Fruit fly (Drosophila melanogaster): ENCODE measurements around the gene vilya.

The vilya gene

DNA sequence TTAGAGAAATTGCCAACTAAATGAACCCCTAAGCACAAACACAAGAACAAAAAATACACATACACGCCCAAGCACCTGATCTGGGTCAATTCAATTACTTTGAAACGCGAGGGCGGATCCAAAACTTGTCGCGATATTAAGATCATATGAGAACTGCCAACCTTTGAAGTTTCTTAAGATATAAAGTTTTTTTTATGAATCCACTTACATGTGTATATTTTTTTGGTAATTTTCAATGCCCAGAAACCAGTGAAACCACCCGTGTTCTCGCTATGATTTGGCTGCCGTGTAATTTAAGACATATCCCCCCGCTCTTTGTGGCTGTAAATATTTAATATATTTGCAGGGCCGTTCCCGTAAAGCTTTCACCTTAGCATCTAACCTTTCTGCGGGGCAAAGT lies 23.2 kb downstream of the vilya start:
- TF ChIP-seq rgr (GFP tag; optimal IDR thresholded peaks at IDR 0.05) (no peak), sv (GFP tag; optimal IDR thresholded peaks at IDR 0.05) (no peak), fru (GFP tag; optimal IDR thresholded peaks at IDR 0.05) (no peak), Hr78 (GFP tag; optimal IDR thresholded peaks at IDR 0.05) (no peak), CG32264 (GFP tag; optimal IDR thresholded peaks at IDR 0.05) (no peak), dsf (GFP tag; optimal IDR thresholded peaks at IDR 0.05; ENCODE audit: borderline replicate concordance) (no peak)

DNA sequence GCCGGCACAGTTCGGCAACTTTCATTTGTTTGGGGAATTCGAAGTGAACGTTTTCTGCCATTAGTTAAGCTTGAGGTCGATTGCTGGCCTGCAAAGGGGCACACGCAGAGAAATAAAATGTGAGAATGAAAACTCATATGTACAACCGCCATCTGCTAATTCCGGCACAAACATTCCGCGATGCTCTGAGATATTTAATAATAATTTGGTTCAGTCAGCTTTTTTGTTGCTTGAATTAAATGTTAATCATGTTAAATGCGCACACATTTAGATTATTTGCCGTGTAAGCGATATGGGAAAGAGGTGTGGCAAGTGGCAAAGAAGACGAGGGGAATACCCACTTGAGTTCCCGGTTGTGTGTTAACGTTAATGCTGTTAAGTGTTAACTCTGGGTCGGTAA lies 30.9 kb downstream of the vilya start:
- no peak for TF ChIP-seq dl (GFP tag; optimal IDR thresholded peaks at IDR 0.05; ENCODE audit: insufficient read depth in 1 of 2, partially characterized antibody in 2 of 2)
- no peak for TF ChIP-seq CG32264 (GFP tag; optimal IDR thresholded peaks at IDR 0.05)
- no peak for TF ChIP-seq woc (GFP tag; optimal IDR thresholded peaks at IDR 0.05)
- no peak for TF ChIP-seq sage (GFP tag; optimal IDR thresholded peaks at IDR 0.05)
- no peak for TF ChIP-seq Dfd (GFP tag; optimal IDR thresholded peaks at IDR 0.05)
- TF ChIP-seq jim (GFP tag; optimal IDR thresholded peaks at IDR 0.05): no peak
- TF ChIP-seq tai (GFP tag; optimal IDR thresholded peaks at IDR 0.05): no peak
- TF ChIP-seq Dif (GFP tag; optimal IDR thresholded peaks at IDR 0.05; ENCODE audit: partially characterized antibody): no peak
- TF ChIP-seq Hr78 (GFP tag; optimal IDR thresholded peaks at IDR 0.05): no peak
- TF ChIP-seq HLH106 (tag; optimal IDR thresholded peaks at IDR 0.05): no peak
- TF ChIP-seq Hr83 (GFP tag; optimal IDR thresholded peaks at IDR 0.05; ENCODE audit: poor library complexity, severe bottlenecking): no peak
- TF ChIP-seq ey (GFP tag; optimal IDR thresholded peaks at IDR 0.05): no peak
- TF ChIP-seq Abd-B (GFP tag; optimal IDR thresholded peaks at IDR 0.05): no peak
- no peak for TF ChIP-seq h (GFP tag; optimal IDR thresholded peaks at IDR 0.05)
- TF ChIP-seq Vsx2 (GFP tag; optimal IDR thresholded peaks at IDR 0.05; ENCODE audit: partially characterized antibody): no peak
- no peak for TF ChIP-seq Hnf4 (GFP tag; optimal IDR thresholded peaks at IDR 0.05)
- TF ChIP-seq Jra (GFP tag; optimal IDR thresholded peaks at IDR 0.05): no peak

DNA sequence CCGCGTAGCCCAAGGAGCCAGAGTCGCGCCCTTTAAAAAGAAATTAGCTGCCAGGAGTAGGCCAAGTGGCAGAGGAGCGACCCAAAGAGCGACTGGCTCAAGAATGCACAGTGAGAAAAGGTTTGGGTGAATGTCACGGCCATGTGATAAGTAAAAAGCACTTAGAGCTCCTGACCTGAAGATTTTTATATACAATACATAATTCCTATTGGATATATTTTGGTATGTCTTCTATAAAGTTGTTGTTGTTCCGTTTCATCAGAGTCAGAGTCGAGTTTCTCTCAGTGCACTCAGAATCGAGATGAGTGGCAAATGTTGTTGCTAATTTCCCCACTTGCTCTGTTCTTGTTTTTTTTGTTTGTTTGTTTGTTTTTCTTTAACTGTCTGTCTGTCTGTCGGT lies 34.7 kb downstream of the vilya start:
- no peak for TF ChIP-seq HLH106 (tag; optimal IDR thresholded peaks at IDR 0.05)
- no peak for TF ChIP-seq CG32264 (GFP tag; optimal IDR thresholded peaks at IDR 0.05)
- no peak for TF ChIP-seq CrebA (GFP tag; optimal IDR thresholded peaks at IDR 0.05; ENCODE audit: borderline replicate concordance)
- no peak for TF ChIP-seq Myc (optimal IDR thresholded peaks at IDR 0.05)
- no peak for TF ChIP-seq dmrt93B (GFP tag; optimal IDR thresholded peaks at IDR 0.05)
- no peak for TF ChIP-seq lola (GFP tag; optimal IDR thresholded peaks at IDR 0.05)
- TF ChIP-seq Hr83 (GFP tag; optimal IDR thresholded peaks at IDR 0.05; ENCODE audit: poor library complexity, severe bottlenecking): no peak
- TF ChIP-seq tai (GFP tag; optimal IDR thresholded peaks at IDR 0.05): no peak
- TF ChIP-seq brk (GFP tag; optimal IDR thresholded peaks at IDR 0.05): no peak
- TF ChIP-seq OdsH (GFP tag; optimal IDR thresholded peaks at IDR 0.05): no peak
- TF ChIP-seq usp (GFP tag; optimal IDR thresholded peaks at IDR 0.05): no peak

DNA sequence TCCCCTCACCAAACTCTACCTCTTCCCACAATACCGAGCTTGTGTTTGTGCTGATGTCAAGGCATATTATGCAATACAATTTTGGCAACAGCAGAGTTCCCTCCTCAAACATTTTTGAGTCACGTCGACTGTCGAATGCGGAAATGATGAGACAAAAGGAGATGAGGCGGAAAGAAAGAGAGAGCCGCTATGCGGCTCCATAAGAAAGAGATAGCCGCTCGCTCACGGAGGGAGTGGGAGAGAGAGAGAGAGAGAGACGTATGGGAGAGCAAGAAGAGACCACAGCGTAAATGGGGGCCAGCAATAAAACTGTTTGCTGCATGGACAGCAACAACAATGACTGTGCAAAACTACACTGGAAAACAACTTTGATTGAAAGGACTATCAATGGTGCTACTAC lies 39.0 kb downstream of the vilya start:
- TF ChIP-seq jim (GFP tag; optimal IDR thresholded peaks at IDR 0.05) (no peak), fru (GFP tag; optimal IDR thresholded peaks at IDR 0.05) (no peak), dl (GFP tag; optimal IDR thresholded peaks at IDR 0.05; ENCODE audit: insufficient read depth in 1 of 2, partially characterized antibody in 2 of 2) (no peak), br (GFP tag; optimal IDR thresholded peaks at IDR 0.05) (no peak), CrebA (GFP tag; optimal IDR thresholded peaks at IDR 0.05; ENCODE audit: borderline replicate concordance) (no peak), HLH106 (tag; optimal IDR thresholded peaks at IDR 0.05) (no peak)
